Fruit fly (Drosophila melanogaster) whole organism, embryonic: Measurements from ENCODE around the gene CG34265.
A peak's percentile ranks its signal among the peaks of the same experiment; 100 is the strongest.

Experiments used
- B-H1 ChIP-seq: fragments of 200-800 bp; sonication (Bioruptor generic); IDR thresholded peaks from 3 replicates; pipeline ENCODE4 v1.3.6; 2022; ENCODE audit warnings: missing biosample characterization, missing genetic modification characterization
- B-H2 ChIP-seq: fragments of 200-800 bp; sonication (Bioruptor generic); optimal IDR thresholded peaks from 2 replicates; lab custom pipeline; 2018; ENCODE audit warnings: missing biosample characterization, mild to moderate bottlenecking, missing genetic modification characterization
- CG10267 ChIP-seq: fragments of 200-800 bp; sonication (Bioruptor generic); optimal IDR thresholded peaks from 2 replicates; lab custom pipeline; 2018; ENCODE audit warnings: missing biosample characterization, mild to moderate bottlenecking, missing genetic modification characterization, moderate library complexity
- CG10321 ChIP-seq: fragments of 200-800 bp; sonication (Bioruptor generic); IDR thresholded peaks from 2 replicates; pipeline ENCODE4 v1.3.6; 2022; ENCODE audit warnings: missing biosample characterization, missing genetic modification characterization
- CG10979 ChIP-seq: fragments of 200-800 bp; sonication (Bioruptor generic); optimal IDR thresholded peaks from 2 replicates; lab custom pipeline; 2018; ENCODE audit warnings: missing biosample characterization, mild to moderate bottlenecking, missing genetic modification characterization, moderate library complexity
- CG11504 ChIP-seq: fragments of 200-800 bp; sonication (Bioruptor generic); optimal IDR thresholded peaks from 3 replicates; lab custom pipeline; 2019; ENCODE audit warnings: missing biosample characterization, mild to moderate bottlenecking, missing genetic modification characterization, moderate library complexity
- CG12942 ChIP-seq: fragments of 200-800 bp; sonication (Bioruptor generic); optimal IDR thresholded peaks from 3 replicates; lab custom pipeline; 2016; ENCODE audit warnings: missing biosample characterization, missing genetic modification characterization
- CG14667 ChIP-seq: fragments of 200-800 bp; sonication (Bioruptor generic); IDR thresholded peaks from 2 replicates; pipeline ENCODE4 v1.3.6; 2022; ENCODE audit warnings: missing biosample characterization, missing genetic modification characterization
- CG1529 ChIP-seq: fragments of 200-800 bp; sonication (Bioruptor generic); optimal IDR thresholded peaks from 3 replicates; lab custom pipeline; 2018; ENCODE audit warnings: missing biosample characterization, missing genetic modification characterization
- CG15696 ChIP-seq: fragments of 200-800 bp; sonication (Bioruptor generic); optimal IDR thresholded peaks from 2 replicates; lab custom pipeline; 2019; ENCODE audit warnings: missing biosample characterization, mild to moderate bottlenecking, missing genetic modification characterization, moderate library complexity
- CG16779 ChIP-seq: fragments of 200-800 bp; sonication (Bioruptor generic); IDR thresholded peaks from 2 replicates; pipeline ENCODE4 v1.3.6; 2022; ENCODE audit warnings: missing biosample characterization, missing genetic modification characterization
- CG16863 ChIP-seq: fragments of 200-800 bp; sonication (Bioruptor generic); optimal IDR thresholded peaks from 3 replicates; lab custom pipeline; 2016; ENCODE audit warnings: missing biosample characterization, missing genetic modification characterization
- CG2120 ChIP-seq: fragments of 200-800 bp; sonication (Bioruptor generic); optimal IDR thresholded peaks from 3 replicates; lab custom pipeline; 2016; ENCODE audit warnings: missing biosample characterization, missing genetic modification characterization
- CG2889 ChIP-seq: fragments of 200-800 bp; sonication (Bioruptor generic); IDR thresholded peaks from 3 replicates; pipeline ENCODE4 v1.3.6; 2022; ENCODE audit warnings: missing biosample characterization, missing genetic modification characterization
- CG32772 ChIP-seq: fragments of 200-800 bp; sonication (Bioruptor generic); IDR thresholded peaks from 2 replicates; pipeline ENCODE4 v1.3.6; 2022; ENCODE audit warnings: missing biosample characterization, missing genetic modification characterization
- CG3281 ChIP-seq: fragments of 200-800 bp; sonication (Bioruptor generic); optimal IDR thresholded peaks from 3 replicates; lab custom pipeline; 2017; ENCODE audit warnings: missing biosample characterization, mild to moderate bottlenecking, missing genetic modification characterization
- CG34224 ChIP-seq: fragments of 200-800 bp; sonication (Bioruptor generic); IDR thresholded peaks from 3 replicates; pipeline ENCODE4 v1.3.6; 2022; ENCODE audit warnings: missing biosample characterization, missing genetic modification characterization; ENCODE audit not compliant: partially characterized antibody
- CG3995 ChIP-seq: fragments of 200-800 bp; sonication (Bioruptor generic); optimal IDR thresholded peaks from 3 replicates; lab custom pipeline; 2016; ENCODE audit warnings: missing biosample characterization, missing genetic modification characterization
- CG4730 ChIP-seq: fragments of 200-800 bp; sonication (Bioruptor generic); IDR thresholded peaks from 2 replicates; pipeline ENCODE4 v1.3.6; 2022; ENCODE audit warnings: missing biosample characterization, missing genetic modification characterization
- CG4854 ChIP-seq: fragments of 200-800 bp; sonication (Bioruptor generic); optimal IDR thresholded peaks from 2 replicates; lab custom pipeline; 2016; ENCODE audit warnings: missing biosample characterization, missing genetic modification characterization, inconsistent platforms
- CG5180 ChIP-seq: fragments of 200-800 bp; sonication (Bioruptor generic); optimal IDR thresholded peaks from 3 replicates; lab custom pipeline; 2017; ENCODE audit warnings: missing biosample characterization, missing genetic modification characterization, mild to moderate bottlenecking, moderate library complexity, missing genetic modification reagents
- CG6683 ChIP-seq: fragments of 200-800 bp; sonication (Bioruptor generic); optimal IDR thresholded peaks from 2 replicates; lab custom pipeline; 2017; ENCODE audit warnings: missing biosample characterization, mild to moderate bottlenecking, missing genetic modification characterization, missing genetic modification reagents
- CG6765 ChIP-seq: fragments of 200-800 bp; sonication (Bioruptor generic); optimal IDR thresholded peaks from 3 replicates; lab custom pipeline; 2017; ENCODE audit warnings: missing biosample characterization, mild to moderate bottlenecking, missing genetic modification characterization
- CG8089 ChIP-seq: fragments of 200-800 bp; sonication (Bioruptor generic); optimal IDR thresholded peaks from 3 replicates; lab custom pipeline; 2016; ENCODE audit warnings: missing biosample characterization, missing genetic modification characterization
- CG9727 ChIP-seq: fragments of 200-800 bp; sonication (Bioruptor generic); optimal IDR thresholded peaks from 3 replicates; lab custom pipeline; 2017; ENCODE audit warnings: missing biosample characterization, mild to moderate bottlenecking, missing genetic modification characterization
- Camta ChIP-seq: fragments of 200-800 bp; sonication (Bioruptor generic); optimal IDR thresholded peaks from 2 replicates; lab custom pipeline; 2016; ENCODE audit warnings: missing biosample characterization, missing genetic modification characterization
- D ChIP-seq, 2 experiments: fragments of 200-800 bp in 1 of 2; fragments of >200 bp in 1 of 2; sonication (Bioruptor generic) in 1 of 2; optimal IDR thresholded peaks; 2 replicates in 1 of 2; 3 replicates in 1 of 2; lab custom pipeline; 2017; ENCODE audit warnings: mild to moderate bottlenecking in 1 of 2, missing biosample characterization in 1 of 2, missing genetic modification characterization in 1 of 2, missing genetic modification reagents in 1 of 2
- Dbx ChIP-seq: fragments of 200-800 bp; sonication (Bioruptor generic); IDR thresholded peaks from 3 replicates; pipeline ENCODE4 v1.3.6; 2022; ENCODE audit warnings: missing biosample characterization, missing genetic modification characterization
- Fer1 ChIP-seq: fragments of 200-800 bp; sonication (Bioruptor generic); optimal IDR thresholded peaks from 2 replicates; lab custom pipeline; 2017; ENCODE audit warnings: missing biosample characterization, mild to moderate bottlenecking, missing genetic modification characterization
- HLH4C ChIP-seq: fragments of 200-800 bp; sonication (Bioruptor generic); IDR thresholded peaks from 3 replicates; pipeline ENCODE4 v1.3.6; 2022; ENCODE audit warnings: missing biosample characterization, missing genetic modification characterization; ENCODE audit not compliant: partially characterized antibody
- Hmr ChIP-seq: fragments of 200-800 bp; sonication (Bioruptor generic); optimal IDR thresholded peaks from 3 replicates; lab custom pipeline; 2017; ENCODE audit warnings: mild to moderate bottlenecking, missing biosample characterization, missing genetic modification reagents, missing genetic modification characterization
- Lhr ChIP-seq: fragments of 200-800 bp; sonication (Bioruptor generic); optimal IDR thresholded peaks from 3 replicates; lab custom pipeline; 2017; ENCODE audit warnings: mild to moderate bottlenecking, missing biosample characterization, missing genetic modification reagents, missing genetic modification characterization
- Mad ChIP-seq: fragments of 200-800 bp; sonication (Bioruptor generic); optimal IDR thresholded peaks from 2 replicates; lab custom pipeline; 2016; ENCODE audit warnings: missing biosample characterization, missing genetic modification characterization
- NfI ChIP-seq: fragments of 200-800 bp; sonication (Bioruptor generic); optimal IDR thresholded peaks from 3 replicates; lab custom pipeline; 2018; ENCODE audit warnings: missing biosample characterization, mild to moderate bottlenecking, missing genetic modification characterization, moderate library complexity
- Ptx1 ChIP-seq: fragments of 200-800 bp; sonication (Bioruptor generic); IDR thresholded peaks from 2 replicates; pipeline ENCODE4 v1.3.6; 2022; ENCODE audit warnings: missing biosample characterization, missing genetic modification characterization
- ase ChIP-seq: fragments of 200-800 bp; sonication (Bioruptor generic); IDR thresholded peaks from 3 replicates; pipeline ENCODE4 v1.3.6; 2022; ENCODE audit warnings: missing biosample characterization, missing genetic modification characterization
- bab2 ChIP-seq: fragments of 200-800 bp; sonication (Bioruptor generic); optimal IDR thresholded peaks from 2 replicates; lab custom pipeline; 2016; ENCODE audit warnings: missing biosample characterization, missing genetic modification characterization
- crc ChIP-seq: fragments of 200-800 bp; sonication (Bioruptor generic); optimal IDR thresholded peaks from 2 replicates; lab custom pipeline; 2016; ENCODE audit warnings: missing biosample characterization, missing genetic modification characterization
- danr ChIP-seq: fragments of 200-800 bp; sonication (Bioruptor generic); IDR thresholded peaks from 2 replicates; pipeline ENCODE4 v1.3.6; 2022; ENCODE audit warnings: missing biosample characterization, missing genetic modification characterization
- dysf ChIP-seq: fragments of 200-800 bp; sonication (Bioruptor generic); IDR thresholded peaks from 3 replicates; pipeline ENCODE4 v1.3.6; 2022; ENCODE audit warnings: missing biosample characterization, missing genetic modification characterization
- ems ChIP-seq: fragments of 200-800 bp; sonication (Bioruptor generic); optimal IDR thresholded peaks from 3 replicates; lab custom pipeline; 2016; ENCODE audit warnings: missing biosample characterization, missing genetic modification characterization
- fd102C ChIP-seq: fragments of 200-800 bp; sonication (Bioruptor generic); optimal IDR thresholded peaks from 2 replicates; lab custom pipeline; 2018; ENCODE audit warnings: missing biosample characterization, mild to moderate bottlenecking, missing genetic modification characterization, moderate library complexity
- gce ChIP-seq: fragments of 200-800 bp; sonication (Bioruptor generic); IDR thresholded peaks from 3 replicates; pipeline ENCODE4 v1.3.6; 2022; ENCODE audit warnings: missing biosample characterization, missing genetic modification characterization
- gro ChIP-seq: fragments of 200-800 bp; sonication (Bioruptor generic); optimal IDR thresholded peaks from 2 replicates; lab custom pipeline; 2016; ENCODE audit warnings: missing biosample characterization, missing genetic modification characterization
- gt ChIP-seq: fragments of 200-800 bp; sonication (Bioruptor generic); IDR thresholded peaks from 2 replicates; pipeline ENCODE4 v1.3.6; 2022; ENCODE audit warnings: missing biosample characterization, missing genetic modification characterization
- ind ChIP-seq: fragments of 200-800 bp; sonication (Bioruptor generic); optimal IDR thresholded peaks from 3 replicates; lab custom pipeline; 2016; ENCODE audit warnings: missing biosample characterization, missing genetic modification characterization
- otp ChIP-seq: fragments of 200-800 bp; sonication (Bioruptor generic); IDR thresholded peaks from 3 replicates; pipeline ENCODE4, ENCODE4 v1.3.6; 2022; ENCODE audit warnings: missing biosample characterization, missing genetic modification characterization
- phol ChIP-seq: fragments of 200-800 bp; sonication (Bioruptor generic); optimal IDR thresholded peaks from 3 replicates; lab custom pipeline; 2018; ENCODE audit warnings: missing biosample characterization, mild to moderate bottlenecking, missing genetic modification characterization, moderate library complexity
- so ChIP-seq: fragments of 200-800 bp; sonication (Bioruptor generic); IDR thresholded peaks from 3 replicates; pipeline ENCODE4 v1.3.6; 2022; ENCODE audit warnings: missing biosample characterization, missing genetic modification characterization
- tll ChIP-seq, 2 experiments: fragments of 200-800 bp in 1 of 2; fragments of >200 bp in 1 of 2; sonication (Bioruptor generic) in 1 of 2; optimal IDR thresholded peaks; 2 replicates each; lab custom pipeline; 2017 to 2019; ENCODE audit warnings: missing biosample characterization in 2 of 2, missing genetic modification characterization in 2 of 2, mild to moderate bottlenecking in 1 of 2, moderate library complexity in 1 of 2

The CG34265 gene

dm6 chr3L:3303087-3303526, 34.8 kb downstream of the CG34265 start, which contains the start of gene CG14968 (continued):
- TF ChIP-seq crc (GFP tag; lab: Kevin White, UChicago) (peak; percentile 52), CG15696 (tag; lab: Kevin White, UChicago) (peak; percentile 71), CG3281 (GFP tag; lab: Kevin White, UChicago) (peak; percentile 94), Ptx1 (GFP tag; lab: Robert Waterston, UW) (peak; percentile 97), Fer1 (GFP tag; lab: Kevin White, UChicago) (peak; percentile 95), Camta (GFP tag; lab: Kevin White, UChicago) (peak; percentile 85), Mad (GFP tag; lab: Kevin White, UChicago) (peak; percentile 79), phol (tag; lab: Kevin White, UChicago) (peak; percentile 93), CG10267 (tag; lab: Kevin White, UChicago) (peak; percentile 84), CG34224 (GFP tag; lab: Robert Waterston, UW) (no peak), so (GFP tag; lab: Robert Waterston, UW) (peak; percentile 97), Hmr (GFP tag; lab: Kevin White, UChicago) (peak; percentile 92), CG4854 (peak; percentile 90), CG2120 (GFP tag; lab: Kevin White, UChicago) (peak; percentile 96), CG6683 (GFP tag; lab: Kevin White, UChicago) (peak; percentile 89), gce (GFP tag; lab: Robert Waterston, UW) (peak; percentile 92), bab2 (GFP tag; lab: Kevin White, UChicago) (peak; percentile 87), CG12942 (GFP tag; lab: Kevin White, UChicago) (peak; percentile 92), CG10979 (peak; percentile 88), tll (GFP tag; optimal IDR thresholded peaks at IDR 0.05; lab: Kevin White, UChicago) (no peak), NfI (peak; percentile 94), otp (peak; percentile 93), D (optimal IDR thresholded peaks at IDR 0.05; lab: Kevin White, UChicago) (no peak), D (GFP tag; optimal IDR thresholded peaks at IDR 0.05; lab: Kevin White, UChicago) (peak; percentile 81), ind (GFP tag; lab: Kevin White, UChicago) (peak; percentile 94), CG1529 (GFP tag; lab: Kevin White, UChicago) (peak; percentile 74), ems (GFP tag; lab: Kevin White, UChicago) (peak; percentile 91), CG14667 (peak; percentile 90), HLH4C (no peak), dysf (GFP tag; lab: Robert Waterston, UW) (peak; percentile 97), CG3995 (peak; percentile 52), CG16863 (GFP tag; lab: Kevin White, UChicago) (peak; percentile 63), CG10321 (GFP tag; lab: Robert Waterston, UW) (peak; percentile 81), CG16779 (GFP tag; lab: Robert Waterston, UW) (peak; percentile 91), B-H2 (GFP tag; lab: Kevin White, UChicago) (peak; percentile 87), gt (peak; percentile 82), CG8089 (GFP tag; lab: Kevin White, UChicago) (peak; percentile 65), CG4730 (GFP tag; lab: Robert Waterston, UW) (peak; percentile 95), Lhr (GFP tag; lab: Kevin White, UChicago) (peak; percentile 69), CG6765 (GFP tag; lab: Kevin White, UChicago) (peak; percentile 93), CG5180 (GFP tag; lab: Kevin White, UChicago) (peak; percentile 80), gro (GFP tag; lab: Kevin White, UChicago) (peak; percentile 75), fd102C (GFP tag; lab: Kevin White, UChicago) (no peak), CG2889 (peak; percentile 93), B-H1 (GFP tag; lab: Robert Waterston, UW) (peak; percentile 90), CG32772 (GFP tag; lab: Robert Waterston, UW) (peak; percentile 95), danr (peak; percentile 81), ase (GFP tag; lab: Robert Waterston, UW) (peak; percentile 96), Dbx (GFP tag; lab: Robert Waterston, UW) (peak; percentile 97), CG11504 (tag; lab: Kevin White, UChicago) (peak; percentile 95), CG9727 (GFP tag; lab: Kevin White, UChicago) (peak; percentile 85)
